Worm (Caenorhabditis elegans) whole organism, L2 larva: Measurements from ENCODE around the gene F25E2.3.

ENCODE experiments used
- C34F6.9 ChIP-seq: fragments of 150-350 bp; optimal IDR thresholded peaks from 2 replicates; lab custom pipeline; 2014; ENCODE audit warnings: missing biosample characterization, missing genetic modification characterization
- R02D3.7 ChIP-seq: fragments of 150-350 bp; optimal IDR thresholded peaks from 2 replicates; lab custom pipeline; 2014; ENCODE audit warnings: missing biosample characterization, missing genetic modification characterization
- alr-1 ChIP-seq: fragments of 150-350 bp; optimal IDR thresholded peaks from 2 replicates; lab custom pipeline; 2014; ENCODE audit warnings: missing biosample characterization, missing genetic modification characterization
- aly-2 ChIP-seq: fragments of 150-350 bp; optimal IDR thresholded peaks from 2 replicates; lab custom pipeline; 2014; ENCODE audit warnings: missing biosample characterization, missing genetic modification characterization
- ceh-16 ChIP-seq: fragments of 150-350 bp; optimal IDR thresholded peaks from 2 replicates; lab custom pipeline; 2014; ENCODE audit warnings: missing biosample characterization, missing genetic modification characterization
- dmd-4 ChIP-seq: sonication (generic microtip); optimal IDR thresholded peaks from 2 replicates; lab custom pipeline; 2017; ENCODE audit warnings: missing biosample characterization, missing genetic modification characterization
- egl-27 ChIP-seq: sonication (generic microtip); optimal IDR thresholded peaks from 3 replicates; lab custom pipeline; 2017; ENCODE audit warnings: missing biosample characterization, missing genetic modification reagents, missing genetic modification characterization
- fos-1 ChIP-seq: fragments of 150-350 bp; optimal IDR thresholded peaks from 2 replicates; lab custom pipeline; 2014; ENCODE audit warnings: missing biosample characterization, missing genetic modification characterization
- gmeb-1 ChIP-seq: fragments of 150-350 bp; optimal IDR thresholded peaks from 2 replicates; lab custom pipeline; 2014; ENCODE audit warnings: missing biosample characterization, missing genetic modification characterization
- lin-11 ChIP-seq: fragments of 150-350 bp; sonication (generic microtip); optimal IDR thresholded peaks from 2 replicates; lab custom pipeline; 2014; ENCODE audit warnings: missing biosample characterization, missing genetic modification characterization, inconsistent platforms, mixed read lengths
- lin-39 ChIP-seq: fragments of 150-350 bp; optimal IDR thresholded peaks from 2 replicates; lab custom pipeline; 2014; ENCODE audit warnings: missing biosample characterization, missing genetic modification reagents, missing genetic modification characterization
- lsy-2 ChIP-seq, 2 experiments: fragments of 150-350 bp in 1 of 2; sonication (generic microtip) in 1 of 2; optimal IDR thresholded peaks; 2 replicates each; lab custom pipeline; 2014 to 2017; ENCODE audit warnings: missing biosample characterization in 2 of 2, missing genetic modification characterization in 2 of 2
- mdl-1 ChIP-seq, 2 experiments: fragments of 150-350 bp in 1 of 2; sonication (generic microtip) in 1 of 2; optimal IDR thresholded peaks; 2 replicates each; lab custom pipeline; 2017; ENCODE audit warnings: missing biosample characterization in 2 of 2, missing genetic modification characterization in 2 of 2
- nhr-11 ChIP-seq: fragments of 150-350 bp; optimal IDR thresholded peaks from 2 replicates; lab custom pipeline; 2014; ENCODE audit warnings: missing biosample characterization, missing genetic modification characterization
- nhr-12 ChIP-seq: fragments of 150-350 bp; optimal IDR thresholded peaks from 2 replicates; lab custom pipeline; 2014; ENCODE audit warnings: missing biosample characterization, missing genetic modification characterization
- nhr-237 ChIP-seq: fragments of 150-350 bp; optimal IDR thresholded peaks from 2 replicates; lab custom pipeline; 2014; ENCODE audit warnings: missing biosample characterization, missing genetic modification characterization
- nhr-25 ChIP-seq: fragments of 150-350 bp; sonication (generic microtip); optimal IDR thresholded peaks from 3 replicates; lab custom pipeline; 2014; ENCODE audit warnings: missing biosample characterization, missing genetic modification characterization
- nhr-6 ChIP-seq: fragments of 150-350 bp; optimal IDR thresholded peaks from 2 replicates; lab custom pipeline; 2014; ENCODE audit warnings: missing biosample characterization, missing genetic modification characterization
- nhr-77 ChIP-seq: fragments of 150-350 bp; optimal IDR thresholded peaks from 2 replicates; lab custom pipeline; 2014; ENCODE audit warnings: missing biosample characterization, missing genetic modification characterization
- peb-1 ChIP-seq: fragments of 150-350 bp; optimal IDR thresholded peaks from 2 replicates; lab custom pipeline; 2014; ENCODE audit warnings: missing biosample characterization, missing genetic modification characterization
- sem-4 ChIP-seq: fragments of 150-350 bp; optimal IDR thresholded peaks from 2 replicates; lab custom pipeline; 2014; ENCODE audit warnings: missing biosample characterization, missing genetic modification reagents, missing genetic modification characterization
- sma-9 ChIP-seq, 2 experiments: fragments of 150-350 bp in 1 of 2; sonication (generic microtip) in 1 of 2; optimal IDR thresholded peaks; 2 replicates each; lab custom pipeline; 2014 to 2016; ENCODE audit warnings: missing genetic modification characterization in 2 of 2, mild to moderate bottlenecking in 1 of 2, missing biosample characterization in 1 of 2, missing compliant biosample characterization in 1 of 2, missing genetic modification reagents in 1 of 2, moderate library complexity in 1 of 2
- snpc-4 ChIP-seq: fragments of 150-350 bp; optimal IDR thresholded peaks from 2 replicates; lab custom pipeline; 2014; ENCODE audit warnings: missing biosample characterization, missing genetic modification characterization
- unc-39 ChIP-seq: fragments of 150-350 bp; optimal IDR thresholded peaks from 2 replicates; lab custom pipeline; 2014; ENCODE audit warnings: missing biosample characterization, missing genetic modification characterization
- unc-55 ChIP-seq: fragments of 150-350 bp; sonication (generic microtip); optimal IDR thresholded peaks from 3 replicates; lab custom pipeline; 2014; ENCODE audit warnings: missing biosample characterization, missing genetic modification reagents, missing genetic modification characterization
- unc-62 ChIP-seq: fragments of 150-350 bp; optimal IDR thresholded peaks from 2 replicates; lab custom pipeline; 2014; ENCODE audit warnings: missing biosample characterization, missing genetic modification reagents, missing genetic modification characterization
- zag-1 ChIP-seq: fragments of 150-350 bp; optimal IDR thresholded peaks from 2 replicates; lab custom pipeline; 2014; ENCODE audit warnings: missing biosample characterization, missing genetic modification characterization
- ztf-1 ChIP-seq: fragments of 200-800 bp; sonication (Bioruptor generic); conservative IDR thresholded peaks from 2 replicates; pipeline ENCODE4 v1.3.6; 2022; ENCODE audit warnings: missing genetic modification characterization, missing compliant biosample characterization
- ztf-11 ChIP-seq: sonication (generic microtip); optimal IDR thresholded peaks from 2 replicates; lab custom pipeline; 2017; ENCODE audit warnings: missing biosample characterization, missing genetic modification characterization
- ztf-4 ChIP-seq: fragments of 150-350 bp; optimal IDR thresholded peaks from 2 replicates; lab custom pipeline; 2014; ENCODE audit warnings: missing biosample characterization, missing genetic modification characterization

The F25E2.3 gene

ce11 chrX:813063-813462 is at the start of gene F25E2.3:
TSS of gene F25E2.3 (minus strand) at chrX:813163.
- TF ChIP-seq nhr-6 (tag; lab: Kevin White, UChicago), result no peak
- no peak for TF ChIP-seq ceh-16
- no peak for TF ChIP-seq sem-4 (tag; lab: Kevin White, UChicago)
- TF ChIP-seq egl-27, result no peak
- TF ChIP-seq mdl-1 (tag; optimal IDR thresholded peaks at IDR 0.05; lab: Kevin White, UChicago), result no peak
- TF ChIP-seq R02D3.7, result no peak
- TF ChIP-seq nhr-237 (tag; lab: Kevin White, UChicago), result no peak
- TF ChIP-seq unc-39 (tag; lab: Kevin White, UChicago), result no peak
- no peak for TF ChIP-seq unc-62 (GFP tag; lab: Kevin White, UChicago)
- no peak for TF ChIP-seq nhr-11
- TF ChIP-seq nhr-12 (tag; lab: Kevin White, UChicago), result no peak
- TF ChIP-seq ztf-4 (tag; lab: Kevin White, UChicago), result no peak
- no peak for TF ChIP-seq sma-9 (GFP tag; optimal IDR thresholded peaks at IDR 0.05; lab: Kevin White, UChicago)
- no peak for TF ChIP-seq sma-9 (tag; optimal IDR thresholded peaks at IDR 0.05; lab: Kevin White, UChicago)
- no peak for TF ChIP-seq zag-1
- TF ChIP-seq lin-11 (tag; lab: Kevin White, UChicago), result no peak
- TF ChIP-seq unc-55 (GFP tag; lab: Kevin White, UChicago), result no peak

- TF ChIP-seq nhr-25 (tag; lab: Kevin White, UChicago) (peak; percentile 4), ztf-1 (no peak), ztf-4 (tag; lab: Kevin White, UChicago) (no peak), aly-2 (tag; lab: Kevin White, UChicago) (peak; percentile 25), gmeb-1 (no peak), nhr-12 (tag; lab: Kevin White, UChicago) (no peak), nhr-77 (tag; lab: Kevin White, UChicago) (no peak), sma-9 (GFP tag; optimal IDR thresholded peaks at IDR 0.05; lab: Kevin White, UChicago) (peak; percentile 47), sma-9 (tag; optimal IDR thresholded peaks at IDR 0.05; lab: Kevin White, UChicago) (no peak), lsy-2 (tag; optimal IDR thresholded peaks at IDR 0.05; lab: Kevin White, UChicago) (no peak), R02D3.7 (no peak)
- TF ChIP-seq, all 48 proteins: peak for 3
Observed at ce11 chrX:861378-861777, 48.4 kb upstream of the F25E2.3 start.

- TF ChIP-seq gmeb-1, result no peak
- no peak for TF ChIP-seq snpc-4 (tag; lab: Kevin White, UChicago)
- TF ChIP-seq unc-55 (GFP tag; lab: Kevin White, UChicago), result peak; percentile 77
- peak; percentile 25 for TF ChIP-seq zag-1
- TF ChIP-seq lsy-2 (tag; optimal IDR thresholded peaks at IDR 0.05; lab: Kevin White, UChicago), result peak in 1 of 2 experiments; percentile 32
- TF ChIP-seq C34F6.9, result peak; percentile 59
- no peak for TF ChIP-seq sma-9 (GFP tag; optimal IDR thresholded peaks at IDR 0.05; lab: Kevin White, UChicago)
- TF ChIP-seq sma-9 (tag; optimal IDR thresholded peaks at IDR 0.05; lab: Kevin White, UChicago), result no peak
Observed at ce11 chrX:859401-859800, 46.4 kb upstream of the F25E2.3 start, which contains the start of gene F56F10.2. TSS of gene F56F10.2 (plus strand) at chrX:859615.

ce11 chrX:857658-858057 is 44.7 kb upstream of the F25E2.3 start:
- TF ChIP-seq ceh-16 (no peak), unc-62 (GFP tag; lab: Kevin White, UChicago) (no peak), peb-1 (tag; lab: Kevin White, UChicago) (no peak), nhr-11 (no peak)
- TF ChIP-seq, all 48 proteins: peak for 0

ce11 chrX:853604-854003 is 40.6 kb upstream of the F25E2.3 start:
- TF ChIP-seq mdl-1 (tag; optimal IDR thresholded peaks at IDR 0.05; lab: Kevin White, UChicago) (no peak), alr-1 (no peak), lin-39 (tag; lab: Kevin White, UChicago) (no peak), ztf-11 (tag; lab: Kevin White, UChicago) (no peak), R02D3.7 (no peak), fos-1 (no peak)

ce11 chrX:852739-853268 is 39.8 kb upstream of the F25E2.3 start:
- TF ChIP-seq ceh-16, result no peak
- TF ChIP-seq nhr-25 (tag; lab: Kevin White, UChicago), result peak; percentile 36
- no peak for TF ChIP-seq dmd-4 (tag; lab: Kevin White, UChicago)
- TF ChIP-seq, all 48 proteins: peak for 1
